Worm (Caenorhabditis elegans) whole organism, young adult: ENCODE results near the gene mec-14.
A peak's percentile ranks its signal among the peaks of the same experiment; 100 is the strongest.

Experiments used
- D2030.7 ChIP-seq: fragments of 200-800 bp; sonication (Bioruptor generic); IDR thresholded peaks from 2 replicates; pipeline ENCODE4 v1.3.6; 2022; ENCODE audit warnings: missing genetic modification reagents, missing genetic modification characterization, missing compliant biosample characterization
- F22D6.2 ChIP-seq: sonication (generic microtip); optimal IDR thresholded peaks from 2 replicates; lab custom pipeline; 2016; ENCODE audit warnings: mild to moderate bottlenecking, missing genetic modification characterization, missing compliant biosample characterization
- F23B12.7 ChIP-seq: sonication (generic microtip); optimal IDR thresholded peaks from 2 replicates; lab custom pipeline; 2017; ENCODE audit warnings: missing genetic modification characterization, mild to moderate bottlenecking, missing compliant biosample characterization, antibody characterized with exemption, moderate library complexity; ENCODE audit not compliant: insufficient read depth
- F52B5.7 ChIP-seq: sonication (generic microtip); optimal IDR thresholded peaks from 2 replicates; lab custom pipeline; 2016; ENCODE audit warnings: mild to moderate bottlenecking, missing genetic modification characterization, missing compliant biosample characterization
- F57A8.1 ChIP-seq: fragments of 200-800 bp; sonication (Bioruptor generic); optimal IDR thresholded peaks from 2 replicates; lab custom pipeline; 2018; ENCODE audit warnings: mild to moderate bottlenecking, missing genetic modification characterization, moderate library complexity, missing compliant biosample characterization
- K11D2.4 ChIP-seq: fragments of 200-800 bp; sonication (Bioruptor generic); IDR thresholded peaks from 2 replicates; pipeline ENCODE4 v1.3.6; 2022; ENCODE audit warnings: missing genetic modification reagents, missing genetic modification characterization, missing compliant biosample characterization
- T07F8.4 ChIP-seq: sonication (generic microtip); optimal IDR thresholded peaks from 2 replicates; lab custom pipeline; 2016; ENCODE audit warnings: mild to moderate bottlenecking, missing genetic modification characterization, moderate library complexity, missing compliant biosample characterization
- Y67H2A.10 ChIP-seq: fragments of 200-800 bp; sonication (Bioruptor generic); conservative IDR thresholded peaks from 2 replicates; pipeline ENCODE4 v1.3.6; 2022; ENCODE audit warnings: missing genetic modification reagents, missing genetic modification characterization, missing compliant biosample characterization
- Y79H2A.3 ChIP-seq: fragments of 200-800 bp; sonication (Bioruptor generic); conservative IDR thresholded peaks from 2 replicates; pipeline ENCODE4 v1.3.6; 2022; ENCODE audit warnings: missing genetic modification reagents, missing genetic modification characterization, missing compliant biosample characterization
- Y95B8A.8 ChIP-seq: fragments of 200-800 bp; sonication (Bioruptor generic); IDR thresholded peaks from 2 replicates; pipeline ENCODE4 v1.3.6; 2022; ENCODE audit warnings: missing genetic modification reagents, missing genetic modification characterization, missing compliant biosample characterization
- ama-1 ChIP-seq, 3 experiments: fragments of 150-350 bp in 1 of 3; sonication (generic microtip) in 2 of 3; optimal IDR thresholded peaks; 2 replicates each; lab custom pipeline; 2014 to 2018; ENCODE audit warnings: missing biosample characterization in 2 of 3, missing genetic modification characterization in 2 of 3, missing genetic modification reagents in 2 of 3
- aptf-3 ChIP-seq: fragments of 200-800 bp; sonication (Bioruptor generic); IDR thresholded peaks from 2 replicates; pipeline ENCODE4 v1.3.6; 2022; ENCODE audit warnings: missing genetic modification characterization, missing compliant biosample characterization
- bed-1 ChIP-seq: fragments of 200-800 bp; sonication (Bioruptor generic); IDR thresholded peaks from 2 replicates; pipeline ENCODE4 v1.3.6; 2022; ENCODE audit warnings: missing genetic modification reagents, missing genetic modification characterization, missing compliant biosample characterization
- ceh-27 ChIP-seq: fragments of 200-800 bp; sonication (Bioruptor generic); optimal IDR thresholded peaks from 2 replicates; lab custom pipeline; 2018; ENCODE audit warnings: mild to moderate bottlenecking, missing genetic modification characterization, moderate library complexity, missing compliant biosample characterization
- ceh-79 ChIP-seq: sonication (generic microtip); optimal IDR thresholded peaks from 2 replicates; lab custom pipeline; 2017; ENCODE audit warnings: mild to moderate bottlenecking, missing genetic modification characterization, missing compliant biosample characterization
- dpl-1 ChIP-seq: fragments of 150-350 bp; optimal IDR thresholded peaks from 2 replicates; lab custom pipeline; 2014; ENCODE audit warnings: missing biosample characterization, missing genetic modification reagents, missing genetic modification characterization
- efl-1 ChIP-seq: fragments of 150-350 bp; optimal IDR thresholded peaks from 2 replicates; lab custom pipeline; 2014; ENCODE audit warnings: missing biosample characterization, missing genetic modification reagents, missing genetic modification characterization
- ekl-4 ChIP-seq: fragments of 200-800 bp; sonication (Bioruptor generic); IDR thresholded peaks from 2 replicates; pipeline ENCODE4 v1.3.6; 2022; ENCODE audit warnings: missing genetic modification reagents, missing genetic modification characterization, missing compliant biosample characterization
- fkh-3 ChIP-seq: sonication (generic microtip); optimal IDR thresholded peaks from 2 replicates; lab custom pipeline; 2016; ENCODE audit warnings: mild to moderate bottlenecking, missing genetic modification characterization, missing compliant biosample characterization
- hlh-12 ChIP-seq: sonication (generic microtip); optimal IDR thresholded peaks from 2 replicates; lab custom pipeline; 2016; ENCODE audit warnings: missing genetic modification characterization, missing compliant biosample characterization
- hlh-26 ChIP-seq: fragments of 200-800 bp; sonication (Bioruptor generic); conservative IDR thresholded peaks from 2 replicates; pipeline ENCODE4 v1.3.6; 2022; ENCODE audit warnings: missing genetic modification reagents, missing genetic modification characterization, missing compliant biosample characterization
- hmg-20 ChIP-seq: fragments of 200-800 bp; sonication (Bioruptor generic); IDR thresholded peaks from 2 replicates; pipeline ENCODE4 v1.3.6; 2022; ENCODE audit warnings: missing genetic modification reagents, missing genetic modification characterization, missing compliant biosample characterization
- lin-35 ChIP-seq, 3 experiments: fragments of 150-350 bp in 2 of 3; sonication (generic microtip) in 1 of 3; optimal IDR thresholded peaks; 2 replicates each; lab custom pipeline; 2014 to 2018; ENCODE audit warnings: missing biosample characterization in 3 of 3, missing genetic modification characterization in 3 of 3, missing genetic modification reagents in 3 of 3
- lin-40 ChIP-seq: sonication (generic microtip); optimal IDR thresholded peaks from 2 replicates; lab custom pipeline; 2016; ENCODE audit warnings: missing genetic modification characterization, mild to moderate bottlenecking, missing compliant biosample characterization, missing genotype, missing genetic modification reagents
- lin-54 ChIP-seq: fragments of 200-800 bp; sonication (Bioruptor generic); optimal IDR thresholded peaks from 2 replicates; lab custom pipeline; 2018; ENCODE audit warnings: mild to moderate bottlenecking, missing genetic modification characterization, missing compliant biosample characterization
- lsl-1 ChIP-seq: fragments of 200-800 bp; sonication (Bioruptor generic); optimal IDR thresholded peaks from 2 replicates; lab custom pipeline; 2018; ENCODE audit warnings: mild to moderate bottlenecking, missing genetic modification characterization, moderate library complexity, missing compliant biosample characterization
- lsy-27 ChIP-seq: sonication (generic microtip); optimal IDR thresholded peaks from 2 replicates; lab custom pipeline; 2017; ENCODE audit warnings: missing genetic modification characterization, mild to moderate bottlenecking, missing compliant biosample characterization, antibody characterized with exemption, missing genotype, borderline replicate concordance; ENCODE audit not compliant: insufficient read depth
- madf-3 ChIP-seq: fragments of 200-800 bp; sonication (Bioruptor generic); IDR thresholded peaks from 2 replicates; pipeline ENCODE4 v1.3.6; 2022; ENCODE audit warnings: missing genetic modification reagents, missing genetic modification characterization, missing compliant biosample characterization
- madf-6 ChIP-seq: fragments of 200-800 bp; sonication (Bioruptor generic); IDR thresholded peaks from 2 replicates; pipeline ENCODE4 v1.3.6; 2022; ENCODE audit warnings: missing genetic modification reagents, missing genetic modification characterization, missing compliant biosample characterization
- madf-8 ChIP-seq: fragments of 200-800 bp; sonication (Bioruptor generic); conservative IDR thresholded peaks from 2 replicates; pipeline ENCODE4 v1.3.6; 2022; ENCODE audit warnings: missing genetic modification reagents, missing genetic modification characterization, missing compliant biosample characterization
- mcd-1 ChIP-seq: fragments of 200-800 bp; sonication (Bioruptor generic); IDR thresholded peaks from 2 replicates; pipeline ENCODE4 v1.3.6; 2022; ENCODE audit warnings: missing genetic modification reagents, missing genetic modification characterization, missing compliant biosample characterization
- mel-28 ChIP-seq: sonication (generic microtip); optimal IDR thresholded peaks from 2 replicates; lab custom pipeline; 2016; ENCODE audit warnings: borderline replicate concordance, mild to moderate bottlenecking, missing genetic modification characterization, missing compliant biosample characterization
- mes-4 ChIP-seq: sonication (generic microtip); optimal IDR thresholded peaks from 2 replicates; lab custom pipeline; 2016; ENCODE audit warnings: missing genotype, missing genetic modification characterization, missing compliant biosample characterization
- mxl-1 ChIP-seq: sonication (generic microtip); optimal IDR thresholded peaks from 2 replicates; lab custom pipeline; 2016; ENCODE audit warnings: missing genetic modification characterization, missing compliant biosample characterization
- nfya-1 ChIP-seq: sonication (generic microtip); optimal IDR thresholded peaks from 2 replicates; lab custom pipeline; 2017; ENCODE audit warnings: antibody characterized with exemption, missing compliant biosample characterization, missing genetic modification characterization, borderline replicate concordance; ENCODE audit not compliant: insufficient read depth
- nfyb-1 ChIP-seq: fragments of 200-800 bp; sonication (Bioruptor generic); IDR thresholded peaks from 2 replicates; pipeline ENCODE4 v1.3.6; 2022; ENCODE audit warnings: missing genetic modification reagents, missing genetic modification characterization, missing compliant biosample characterization
- nhr-27 ChIP-seq: fragments of 200-800 bp; sonication (Bioruptor generic); optimal IDR thresholded peaks from 2 replicates; lab custom pipeline; 2018; ENCODE audit warnings: mild to moderate bottlenecking, missing genetic modification characterization, moderate library complexity, missing compliant biosample characterization
- nhr-80 ChIP-seq: sonication (generic microtip); optimal IDR thresholded peaks from 2 replicates; lab custom pipeline; 2016; ENCODE audit warnings: missing genetic modification characterization, missing compliant biosample characterization
- nhr-90 ChIP-seq: sonication (generic microtip); optimal IDR thresholded peaks from 2 replicates; lab custom pipeline; 2016; ENCODE audit warnings: missing genotype, mild to moderate bottlenecking, missing genetic modification characterization, missing compliant biosample characterization
- pbrm-1 ChIP-seq: fragments of 200-800 bp; sonication (Bioruptor generic); IDR thresholded peaks from 2 replicates; pipeline ENCODE4 v1.3.6; 2022; ENCODE audit warnings: missing genetic modification reagents, missing genetic modification characterization, missing compliant biosample characterization
- repo-1 ChIP-seq: sonication (generic microtip); optimal IDR thresholded peaks from 2 replicates; lab custom pipeline; 2017; ENCODE audit warnings: mild to moderate bottlenecking, missing genetic modification characterization, missing compliant biosample characterization
- sea-2 ChIP-seq: fragments of 200-800 bp; sonication (Bioruptor generic); IDR thresholded peaks from 2 replicates; pipeline ENCODE4 v1.3.6; 2022; ENCODE audit warnings: missing genetic modification characterization, missing compliant biosample characterization
- snpc-1.3 ChIP-seq: sonication (generic microtip); optimal IDR thresholded peaks from 2 replicates; lab custom pipeline; 2017; ENCODE audit warnings: missing genetic modification characterization, mild to moderate bottlenecking, missing compliant biosample characterization, antibody characterized with exemption, moderate library complexity, missing genotype, missing genetic modification reagents; ENCODE audit not compliant: insufficient read depth
- tbp1 ChIP-seq: fragments of 200-800 bp; sonication (Bioruptor generic); optimal IDR thresholded peaks from 2 replicates; lab custom pipeline; 2018; ENCODE audit warnings: mild to moderate bottlenecking, missing genetic modification characterization, missing compliant biosample characterization
- xnd-1 ChIP-seq: sonication (generic microtip); optimal IDR thresholded peaks from 2 replicates; lab custom pipeline; 2016; ENCODE audit warnings: missing genotype, missing genetic modification reagents, missing genetic modification characterization, missing compliant biosample characterization
- zim-3 ChIP-seq: sonication (generic microtip); optimal IDR thresholded peaks from 2 replicates; lab custom pipeline; 2017; ENCODE audit warnings: mild to moderate bottlenecking, missing genetic modification characterization, moderate library complexity, missing compliant biosample characterization
- ztf-25 ChIP-seq: fragments of 200-800 bp; sonication (Bioruptor generic); IDR thresholded peaks from 2 replicates; pipeline ENCODE4 v1.3.6; 2022; ENCODE audit warnings: missing genetic modification reagents, missing genetic modification characterization, missing compliant biosample characterization
- ztf-3 ChIP-seq: fragments of 200-800 bp; sonication (Bioruptor generic); optimal IDR thresholded peaks from 2 replicates; lab custom pipeline; 2018; ENCODE audit warnings: mild to moderate bottlenecking, missing genetic modification characterization, missing compliant biosample characterization

mec-14 gene

DNA sequence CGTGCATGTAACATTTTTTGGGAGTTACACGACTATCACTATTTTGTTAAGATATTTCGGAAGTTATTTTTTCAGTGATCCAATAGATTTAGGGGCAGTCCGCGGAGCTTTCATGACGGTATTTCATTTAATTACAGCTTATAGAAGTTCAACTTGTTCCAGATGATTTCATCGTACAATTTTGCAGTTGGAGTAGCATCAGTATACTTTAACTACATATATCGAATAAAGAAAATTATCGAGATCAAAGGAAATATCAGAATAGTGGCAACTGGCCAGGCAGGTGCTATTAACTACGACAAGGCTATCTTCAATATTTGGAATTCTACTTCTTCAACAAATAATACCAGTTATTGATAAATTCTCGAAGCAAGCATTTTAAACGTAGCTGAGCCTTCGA lies 14.3 kb downstream of the mec-14 start (continued):
- no peak for TF ChIP-seq ztf-3 (GFP tag; lab: Kevin White, UChicago)
- no peak for TF ChIP-seq madf-8 (GFP tag; lab: Robert Waterston, UW)
- no peak for TF ChIP-seq mel-28
- TF ChIP-seq lin-54 (GFP tag; lab: Kevin White, UChicago), result peak; percentile 57
- no peak for TF ChIP-seq lsy-27
- no peak for TF ChIP-seq nhr-27 (tag; lab: Kevin White, UChicago)
- no peak for TF ChIP-seq nfya-1
- peak; percentile 51; the same call in 1 of the 2 replicates for TF ChIP-seq pbrm-1 (GFP tag; lab: Robert Waterston, UW)
- TF ChIP-seq ekl-4, result peak; percentile 86
- no peak for TF ChIP-seq T07F8.4 (tag; lab: Kevin White, UChicago)
- TF ChIP-seq lin-35 (GFP tag; optimal IDR thresholded peaks at IDR 0.05; lab: Kevin White, UChicago), result no peak
- no peak for TF ChIP-seq hmg-20 (GFP tag; lab: Robert Waterston, UW)
- TF ChIP-seq mes-4 (tag; lab: Kevin White, UChicago), result no peak
- TF ChIP-seq F22D6.2, result no peak
- TF ChIP-seq tbp1 (GFP tag; lab: Kevin White, UChicago), result peak; percentile 35
- no peak for TF ChIP-seq repo-1 (tag; lab: Kevin White, UChicago)
- peak; percentile 72 for TF ChIP-seq madf-6 (GFP tag; lab: Robert Waterston, UW)
- TF ChIP-seq efl-1 (GFP tag; lab: Kevin White, UChicago), result no peak
- no peak for TF ChIP-seq ceh-79 (tag; lab: Kevin White, UChicago)
- no peak for TF ChIP-seq hlh-12 (tag; lab: Kevin White, UChicago)
- TF ChIP-seq ceh-27, result no peak
- no peak for TF ChIP-seq Y79H2A.3
- peak; percentile 8 for TF ChIP-seq F52B5.7 (tag; lab: Kevin White, UChicago)
- no peak for TF ChIP-seq K11D2.4
- TF ChIP-seq bed-1 (GFP tag; lab: Robert Waterston, UW), result no peak
- no peak for TF ChIP-seq F57A8.1
- no peak for TF ChIP-seq Y67H2A.10 (GFP tag; lab: Robert Waterston, UW)
- TF ChIP-seq sea-2 (GFP tag; lab: Robert Waterston, UW), result no peak
- 0 out of 2 replicates have a peak, but pooled peaks have one; percentile 36 for TF ChIP-seq D2030.7 (GFP tag; lab: Robert Waterston, UW)
- peak; percentile 46; the same call in 1 of the 2 replicates for TF ChIP-seq madf-3
- peak; percentile 11 for TF ChIP-seq snpc-1.3 (tag; lab: Kevin White, UChicago)
- 0 out of 2 replicates have a peak, but pooled peaks have one; percentile 10 for TF ChIP-seq aptf-3
- TF ChIP-seq hlh-26 (GFP tag; lab: Robert Waterston, UW), result no peak
- no peak for TF ChIP-seq ztf-25 (GFP tag; lab: Robert Waterston, UW)
- TF ChIP-seq nfyb-1 (GFP tag; lab: Robert Waterston, UW), result peak; percentile 50; the same call in 1 of the 2 replicates
- TF ChIP-seq Y95B8A.8 (GFP tag; lab: Robert Waterston, UW), result peak; percentile 54; the same call in 1 of the 2 replicates
- peak; percentile 29 for TF ChIP-seq lsl-1
- TF ChIP-seq nhr-80 (tag; lab: Kevin White, UChicago), result no peak
- peak; percentile 41; the same call in 1 of the 2 replicates for TF ChIP-seq mcd-1 (GFP tag; lab: Robert Waterston, UW)
- no peak for TF ChIP-seq mxl-1
- TF ChIP-seq lin-40 (tag; lab: Kevin White, UChicago), result no peak
- TF ChIP-seq xnd-1, result no peak
- TF ChIP-seq F23B12.7, result no peak
- no peak for TF ChIP-seq fkh-3
- TF ChIP-seq zim-3 (tag; lab: Kevin White, UChicago), result no peak
- no peak for TF ChIP-seq dpl-1 (GFP tag; lab: Kevin White, UChicago)
- TF ChIP-seq nhr-90 (tag; lab: Kevin White, UChicago), result no peak
- no peak for TF ChIP-seq ama-1 (optimal IDR thresholded peaks at IDR 0.05; lab: Kevin White, UChicago)
- TF ChIP-seq ama-1 (GFP tag; optimal IDR thresholded peaks at IDR 0.05; lab: Kevin White, UChicago), result no peak
